Fruit fly (Drosophila melanogaster): ENCODE results near the gene AttD.

dm6 chr3R:17622062-17622766, 2.9 kb upstream of the AttD start, which contains the start of gene CG14323:
- no peak for TF ChIP-seq CG11093 (GFP tag; IDR thresholded peaks at IDR 0.05)
- no peak for TF ChIP-seq knrl (GFP tag; IDR thresholded peaks at IDR 0.05; ENCODE audit: partially characterized antibody)
- no peak for TF ChIP-seq E2f2 (GFP tag; IDR thresholded peaks at IDR 0.05)
- no peak for TF ChIP-seq da (GFP tag; optimal IDR thresholded peaks at IDR 0.05)
- no peak for TF ChIP-seq CG15601 (tag; optimal IDR thresholded peaks at IDR 0.05)
